Worm (Caenorhabditis elegans): ENCODE measurements around the gene nhr-119.

DNA sequence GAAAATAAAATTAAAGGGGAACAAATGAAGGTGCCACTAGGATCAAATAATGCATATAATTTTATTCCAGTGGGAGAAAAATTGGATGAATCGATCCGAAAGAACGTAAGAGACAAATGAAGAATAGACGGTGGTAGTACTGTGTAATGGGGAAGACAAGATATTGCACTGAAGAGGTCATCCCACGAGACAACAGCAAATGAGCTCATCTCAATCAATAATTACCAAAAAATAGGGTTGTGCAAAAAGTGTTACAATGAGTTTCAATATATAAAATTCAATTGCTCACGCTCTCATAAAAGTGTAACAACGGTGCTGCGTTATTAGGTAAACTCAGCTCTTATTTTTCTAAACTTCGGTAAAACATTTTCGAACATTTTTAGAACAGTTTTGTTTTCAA is 36.5 kb upstream of the nhr-119 start, which contains the start of gene K12H6.7:
- no peak for TF ChIP-seq dpff-1 (tag; optimal IDR thresholded peaks at IDR 0.05)
- TF ChIP-seq nhr-90 (tag; optimal IDR thresholded peaks at IDR 0.05) = no peak
- TF ChIP-seq tbx-9 (tag; optimal IDR thresholded peaks at IDR 0.05; ENCODE audit: borderline replicate concordance) = no peak
- no peak for TF ChIP-seq ceh-40 (GFP tag; IDR thresholded peaks at IDR 0.05)
- no peak for TF ChIP-seq pha-4 (tag; optimal IDR thresholded peaks at IDR 0.05)
- no peak for TF ChIP-seq F22D6.2 (tag; optimal IDR thresholded peaks at IDR 0.05)
- TF ChIP-seq sptf-2 (GFP tag; optimal IDR thresholded peaks at IDR 0.05) = no peak
- TF ChIP-seq C06A6.2 (GFP tag; conservative IDR thresholded peaks at IDR 0.05) = no peak
